Fruit fly (Drosophila melanogaster): ENCODE measurements around the gene CG4935.
A peak's percentile ranks its signal among the peaks of the same experiment; 100 is the strongest.

The CG4935 gene

dm6 chr2L:16231265-16231664, 30.7 kb upstream of the CG4935 start, which contains the start of gene Ca-Ma2d (continued):
- TF ChIP-seq Ets65A (GFP tag) (no peak), CG33557 (GFP tag; optimal IDR thresholded peaks at IDR 0.05) (no peak), CG13287 (GFP tag; IDR thresholded peaks at IDR 0.05; ENCODE audit: partially characterized antibody) (peak; percentile 17; the same call in 1 of the 2 replicates), pfk (GFP tag; optimal IDR thresholded peaks at IDR 0.05) (no peak), insv (GFP tag; optimal IDR thresholded peaks at IDR 0.05) (peak in 1 of 2 experiments; percentile 13), amos (GFP tag; IDR thresholded peaks at IDR 0.05; ENCODE audit: partially characterized antibody) (peak; percentile 38; the same call in 1 of the 2 replicates), CG17802 (tag; optimal IDR thresholded peaks at IDR 0.05) (no peak), sc (optimal IDR thresholded peaks at IDR 0.05) (no peak), sc (GFP tag; optimal IDR thresholded peaks at IDR 0.05) (no peak), crc (GFP tag; optimal IDR thresholded peaks at IDR 0.05) (no peak), Doc3 (GFP tag; IDR thresholded peaks at IDR 0.05; ENCODE audit: partially characterized antibody) (no peak), zf30C (GFP tag; optimal IDR thresholded peaks at IDR 0.05) (no peak), CG34422 (GFP tag; IDR thresholded peaks at IDR 0.05) (peak; percentile 25; the same call in 1 of the 3 replicates), CG11456 (GFP tag; IDR thresholded peaks at IDR 0.05) (0 out of 3 replicates have a peak, but pooled peaks have one; percentile 41), Hey (tag; optimal IDR thresholded peaks at IDR 0.05) (no peak), chinmo (GFP tag; IDR thresholded peaks at IDR 0.05; ENCODE audit: partially characterized antibody) (0 out of 4 replicates have a peak, but pooled peaks have one; percentile 41), unc-4 (GFP tag; IDR thresholded peaks at IDR 0.05; ENCODE audit: partially characterized antibody) (0 out of 2 replicates have a peak, but pooled peaks have one; percentile 33), Oaz (GFP tag; IDR thresholded peaks at IDR 0.05) (no peak), abd-A (tag; optimal IDR thresholded peaks at IDR 0.05) (peak; percentile 76), her (GFP tag; optimal IDR thresholded peaks at IDR 0.05) (no peak), crp (GFP tag; optimal IDR thresholded peaks at IDR 0.05) (peak in 1 of 2 experiments; percentile 78), CG17385 (GFP tag; optimal IDR thresholded peaks at IDR 0.05) (peak; percentile 1), CG9817 (tag; optimal IDR thresholded peaks at IDR 0.05) (no peak), z (GFP tag; IDR thresholded peaks at IDR 0.05) (no peak), HLH3B (GFP tag; IDR thresholded peaks at IDR 0.05) (no peak), CG4854 (GFP tag; optimal IDR thresholded peaks at IDR 0.05) (no peak), Adf1 (GFP tag; IDR thresholded peaks at IDR 0.05) (peak; percentile 62; the same call in 1 of the 2 replicates), CG2199 (GFP tag; IDR thresholded peaks at IDR 0.05) (peak; percentile 48; the same call in 1 of the 3 replicates), CG3163 (GFP tag; optimal IDR thresholded peaks at IDR 0.05) (peak; percentile 97), CG7928 (GFP tag; optimal IDR thresholded peaks at IDR 0.05) (no peak), maf-S (GFP tag; optimal IDR thresholded peaks at IDR 0.05) (no peak), CG3065 (GFP tag; optimal IDR thresholded peaks at IDR 0.05) (no peak), CG14014 (GFP tag; IDR thresholded peaks at IDR 0.05) (no peak), wek (GFP tag; optimal IDR thresholded peaks at IDR 0.05) (no peak), dati (GFP tag; IDR thresholded peaks at IDR 0.05) (no peak), CG12104 (GFP tag; optimal IDR thresholded peaks at IDR 0.05) (no peak), Dbx (GFP tag; IDR thresholded peaks at IDR 0.05) (0 out of 3 replicates have a peak, but pooled peaks have one; percentile 15), CG15514 (GFP tag; optimal IDR thresholded peaks at IDR 0.05) (peak; percentile 15), psq (GFP tag; optimal IDR thresholded peaks at IDR 0.05) (peak; percentile 27), zfh1 (GFP tag; IDR thresholded peaks at IDR 0.05) (no peak), onecut (GFP tag; IDR thresholded peaks at IDR 0.05) (peak; percentile 92), Fer3 (tag; optimal IDR thresholded peaks at IDR 0.05) (no peak), cg (GFP tag; optimal IDR thresholded peaks at IDR 0.05) (peak; percentile 79), CG12299 (tag; optimal IDR thresholded peaks at IDR 0.05) (peak; percentile 6), CG43689 (GFP tag; IDR thresholded peaks at IDR 0.05) (no peak), D19A (tag; optimal IDR thresholded peaks at IDR 0.05) (peak; percentile 9), CG8478 (optimal IDR thresholded peaks at IDR 0.05) (no peak), CG9437 (GFP tag; optimal IDR thresholded peaks at IDR 0.05) (no peak), Hr39 (optimal IDR thresholded peaks at IDR 0.05) (no peak), kah (GFP tag; optimal IDR thresholded peaks at IDR 0.05) (peak; percentile 81), lab (GFP tag; optimal IDR thresholded peaks at IDR 0.05) (peak; percentile 44)
